Worm (Caenorhabditis elegans) whole organism, young adult: ENCODE measurements around the gene F32A11.1.

Experiments
- C06A6.2 ChIP-seq: fragments of 200-800 bp; sonication (Bioruptor generic); conservative IDR thresholded peaks from 2 replicates; pipeline ENCODE4 v1.3.6; 2022; ENCODE audit warnings: missing genetic modification characterization, missing compliant biosample characterization
- F37B4.10 ChIP-seq: fragments of 200-800 bp; sonication (Bioruptor generic); IDR thresholded peaks from 2 replicates; pipeline ENCODE4 v1.3.6; 2022; ENCODE audit warnings: missing genetic modification characterization, missing compliant biosample characterization
- F49E8.2 ChIP-seq: sonication (generic microtip); optimal IDR thresholded peaks from 3 replicates; lab custom pipeline; 2017; ENCODE audit warnings: missing genetic modification characterization, mild to moderate bottlenecking, missing compliant biosample characterization, antibody characterized with exemption, moderate library complexity; ENCODE audit not compliant: insufficient read depth
- T07F8.4 ChIP-seq: sonication (generic microtip); optimal IDR thresholded peaks from 2 replicates; lab custom pipeline; 2016; ENCODE audit warnings: mild to moderate bottlenecking, missing genetic modification characterization, moderate library complexity, missing compliant biosample characterization
- Y79H2A.3 ChIP-seq: fragments of 200-800 bp; sonication (Bioruptor generic); conservative IDR thresholded peaks from 2 replicates; pipeline ENCODE4 v1.3.6; 2022; ENCODE audit warnings: missing genetic modification reagents, missing genetic modification characterization, missing compliant biosample characterization
- atf-7 ChIP-seq: sonication (generic microtip); optimal IDR thresholded peaks from 2 replicates; lab custom pipeline; 2017; ENCODE audit warnings: mild to moderate bottlenecking, missing genetic modification characterization, missing compliant biosample characterization
- attf-3 ChIP-seq: fragments of 200-800 bp; sonication (Bioruptor generic); conservative IDR thresholded peaks from 2 replicates; pipeline ENCODE4 v1.3.6; 2022; ENCODE audit warnings: missing genetic modification reagents, missing genetic modification characterization, missing compliant biosample characterization
- cebp-1 ChIP-seq, 2 experiments: fragments of 200-800 bp in 1 of 2; sonication (Bioruptor generic) in 1 of 2; sonication (generic microtip) in 1 of 2; IDR thresholded peaks in 1 of 2; optimal IDR thresholded peaks in 1 of 2; 2 replicates each; pipeline versions ENCODE4 v1.3.6 to Lab custom; 2017 to 2022; ENCODE audit warnings: missing compliant biosample characterization in 2 of 2, missing genetic modification characterization in 2 of 2, mild to moderate bottlenecking in 1 of 2, missing genetic modification reagents in 1 of 2, moderate library complexity in 1 of 2
- die-1 ChIP-seq: sonication (generic microtip); optimal IDR thresholded peaks from 2 replicates; lab custom pipeline; 2016; ENCODE audit warnings: missing genotype, mild to moderate bottlenecking, missing genetic modification characterization, missing compliant biosample characterization
- dpl-1 ChIP-seq: fragments of 150-350 bp; optimal IDR thresholded peaks from 2 replicates; lab custom pipeline; 2014; ENCODE audit warnings: missing biosample characterization, missing genetic modification reagents, missing genetic modification characterization
- egrh-3 ChIP-seq: fragments of 200-800 bp; sonication (Bioruptor generic); IDR thresholded peaks from 2 replicates; pipeline ENCODE4 v1.3.6; 2022; ENCODE audit warnings: missing genetic modification reagents, missing genetic modification characterization, missing compliant biosample characterization
- ekl-4 ChIP-seq: fragments of 200-800 bp; sonication (Bioruptor generic); IDR thresholded peaks from 2 replicates; pipeline ENCODE4 v1.3.6; 2022; ENCODE audit warnings: missing genetic modification reagents, missing genetic modification characterization, missing compliant biosample characterization
- ets-4 ChIP-seq: fragments of 200-800 bp; sonication (Bioruptor generic); optimal IDR thresholded peaks from 2 replicates; lab custom pipeline; 2018; ENCODE audit warnings: mild to moderate bottlenecking, missing genetic modification characterization, missing compliant biosample characterization
- him-1 ChIP-seq: sonication (generic microtip); optimal IDR thresholded peaks from 2 replicates; lab custom pipeline; 2016; ENCODE audit warnings: missing genotype, missing genetic modification reagents, missing genetic modification characterization, missing compliant biosample characterization
- hmg-20 ChIP-seq: fragments of 200-800 bp; sonication (Bioruptor generic); IDR thresholded peaks from 2 replicates; pipeline ENCODE4 v1.3.6; 2022; ENCODE audit warnings: missing genetic modification reagents, missing genetic modification characterization, missing compliant biosample characterization
- let-607 ChIP-seq, 2 experiments: fragments of 200-800 bp in 1 of 2; sonication (Bioruptor generic) in 1 of 2; sonication (generic microtip) in 1 of 2; optimal IDR thresholded peaks; 2 replicates each; lab custom pipeline; 2016 to 2018; ENCODE audit warnings: mild to moderate bottlenecking in 2 of 2, missing compliant biosample characterization in 2 of 2, missing genetic modification characterization in 2 of 2, moderate library complexity in 2 of 2, missing genotype in 1 of 2
- lir-1 ChIP-seq: fragments of 200-800 bp; sonication (Bioruptor generic); conservative IDR thresholded peaks from 2 replicates; pipeline ENCODE4 v1.3.6; 2022; ENCODE audit warnings: missing genetic modification reagents, missing genetic modification characterization, missing compliant biosample characterization
- nfya-1 ChIP-seq: sonication (generic microtip); optimal IDR thresholded peaks from 2 replicates; lab custom pipeline; 2017; ENCODE audit warnings: antibody characterized with exemption, missing compliant biosample characterization, missing genetic modification characterization, borderline replicate concordance; ENCODE audit not compliant: insufficient read depth
- nfya-2 ChIP-seq: fragments of 200-800 bp; sonication (Bioruptor generic); IDR thresholded peaks from 2 replicates; pipeline ENCODE4 v1.3.6; 2022; ENCODE audit warnings: missing genetic modification reagents, missing genetic modification characterization, missing compliant biosample characterization
- nhr-90 ChIP-seq: sonication (generic microtip); optimal IDR thresholded peaks from 2 replicates; lab custom pipeline; 2016; ENCODE audit warnings: missing genotype, mild to moderate bottlenecking, missing genetic modification characterization, missing compliant biosample characterization
- snpc-1.3 ChIP-seq: sonication (generic microtip); optimal IDR thresholded peaks from 2 replicates; lab custom pipeline; 2017; ENCODE audit warnings: missing genetic modification characterization, mild to moderate bottlenecking, missing compliant biosample characterization, antibody characterized with exemption, moderate library complexity, missing genotype, missing genetic modification reagents; ENCODE audit not compliant: insufficient read depth
- sptf-2 ChIP-seq: fragments of 200-800 bp; sonication (Bioruptor generic); optimal IDR thresholded peaks from 2 replicates; lab custom pipeline; 2018; ENCODE audit warnings: mild to moderate bottlenecking, missing genetic modification characterization, missing compliant biosample characterization
- tbp1 ChIP-seq: fragments of 200-800 bp; sonication (Bioruptor generic); optimal IDR thresholded peaks from 2 replicates; lab custom pipeline; 2018; ENCODE audit warnings: mild to moderate bottlenecking, missing genetic modification characterization, missing compliant biosample characterization
- tbx-9 ChIP-seq: sonication (generic microtip); optimal IDR thresholded peaks from 2 replicates; lab custom pipeline; 2016; ENCODE audit warnings: borderline replicate concordance, missing genetic modification characterization, inconsistent platforms, missing compliant biosample characterization
- tlf-1 ChIP-seq: fragments of 200-800 bp; sonication (Bioruptor generic); optimal IDR thresholded peaks from 2 replicates; lab custom pipeline; 2018; ENCODE audit warnings: mild to moderate bottlenecking, missing genetic modification characterization, missing compliant biosample characterization
- xnd-1 ChIP-seq: sonication (generic microtip); optimal IDR thresholded peaks from 2 replicates; lab custom pipeline; 2016; ENCODE audit warnings: missing genotype, missing genetic modification reagents, missing genetic modification characterization, missing compliant biosample characterization
- zfh-2 ChIP-seq: fragments of 200-800 bp; sonication (Bioruptor generic); conservative IDR thresholded peaks from 2 replicates; pipeline ENCODE4 v1.3.6; 2022; ENCODE audit warnings: missing genetic modification reagents, missing genetic modification characterization, missing compliant biosample characterization
- ztf-26 ChIP-seq: sonication (generic microtip); optimal IDR thresholded peaks from 2 replicates; lab custom pipeline; 2017; ENCODE audit warnings: missing genetic modification characterization, missing compliant biosample characterization
- ztf-6 ChIP-seq: fragments of 200-800 bp; sonication (Bioruptor generic); IDR thresholded peaks from 2 replicates; pipeline ENCODE4 v1.3.6; 2022; ENCODE audit warnings: missing genetic modification reagents, missing genetic modification characterization, missing compliant biosample characterization

F32A11.1 gene

DNA sequence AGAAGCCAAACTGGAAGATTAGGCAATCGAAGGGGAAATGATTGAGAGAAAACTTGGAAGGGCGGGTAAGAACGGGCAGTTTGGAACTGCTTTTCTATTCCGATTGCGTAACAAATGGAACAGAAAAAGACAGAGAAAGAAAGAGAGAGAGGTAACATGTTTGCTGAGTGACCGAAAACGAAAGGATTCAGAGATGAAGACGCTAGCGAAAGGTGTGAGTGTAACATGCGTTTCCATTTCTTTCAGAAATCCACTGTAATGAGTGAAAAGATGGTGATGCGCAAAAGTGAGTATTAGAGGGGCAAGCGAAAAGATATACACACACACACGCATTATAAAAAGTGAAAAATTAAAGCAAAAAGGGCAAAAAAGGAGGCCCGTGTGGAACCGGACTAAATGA is 10.4 kb downstream of the F32A11.1 start:
- TF ChIP-seq nfya-2 (GFP tag; lab: Robert Waterston, UW) (no peak), ekl-4 (no peak), ztf-26 (no peak), cebp-1 (GFP tag; IDR thresholded peaks at IDR 0.05; lab: Robert Waterston, UW) (no peak), cebp-1 (tag; optimal IDR thresholded peaks at IDR 0.05; lab: Kevin White, UChicago) (peak; percentile 38), him-1 (tag; lab: Kevin White, UChicago) (no peak)

DNA sequence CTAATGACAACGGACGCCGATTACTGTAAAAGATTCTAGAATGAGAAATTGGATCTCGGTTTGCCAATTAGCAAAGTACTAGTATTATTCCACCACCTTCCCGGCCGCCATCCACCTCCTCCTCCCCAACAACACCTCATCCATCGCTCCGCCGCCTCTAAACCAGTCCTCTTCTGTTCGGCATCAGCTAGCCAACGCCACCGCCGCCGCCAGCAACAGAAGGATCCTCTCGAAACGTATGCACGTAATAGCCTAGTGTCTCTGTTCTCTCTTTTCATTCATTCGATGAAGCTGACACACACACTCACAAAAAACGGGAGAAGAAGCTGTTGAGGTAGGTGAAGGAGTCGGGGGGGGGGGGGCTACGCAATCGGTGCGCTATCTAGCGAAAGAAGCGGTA is 13.6 kb downstream of the F32A11.1 start:
- TF ChIP-seq egrh-3 (peak; percentile 48; the same call in 1 of the 2 replicates), tbp1 (GFP tag; lab: Kevin White, UChicago) (no peak), ets-4 (GFP tag; lab: Kevin White, UChicago) (no peak), hmg-20 (GFP tag; lab: Robert Waterston, UW) (no peak), zfh-2 (GFP tag; lab: Robert Waterston, UW) (peak; percentile 67; the same call in 1 of the 2 replicates), die-1 (tag; lab: Kevin White, UChicago) (no peak), let-607 (tag; optimal IDR thresholded peaks at IDR 0.05; lab: Kevin White, UChicago) (no peak), snpc-1.3 (no peak), tbx-9 (tag; lab: Kevin White, UChicago) (no peak), tlf-1 (GFP tag; lab: Kevin White, UChicago) (no peak)

DNA sequence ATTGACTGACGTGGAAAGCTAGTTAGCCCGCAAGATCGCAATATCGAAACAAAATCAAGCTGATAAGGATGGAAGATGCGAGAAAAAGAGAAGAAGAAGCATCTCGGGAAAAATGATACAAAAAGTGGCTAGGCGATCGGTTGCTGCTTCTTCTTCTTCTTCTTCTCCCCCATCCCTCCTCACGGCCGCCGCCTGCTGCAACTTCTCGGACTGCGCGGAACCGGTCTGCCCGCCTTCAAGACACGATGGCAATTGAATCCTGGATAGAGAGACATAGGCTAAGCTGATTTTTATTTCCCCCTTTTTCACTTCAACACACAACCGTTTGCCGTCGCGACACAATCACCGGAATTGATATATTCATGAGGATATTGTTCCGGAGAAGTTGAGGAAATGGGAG is 17.3 kb downstream of the F32A11.1 start:
- TF ChIP-seq sptf-2 (GFP tag; lab: Kevin White, UChicago) (no peak), zfh-2 (GFP tag; lab: Robert Waterston, UW) (peak; percentile 67; the same call in 1 of the 2 replicates), T07F8.4 (tag; lab: Kevin White, UChicago) (no peak), egrh-3 (peak; percentile 16; the same call in 1 of the 2 replicates)

DNA sequence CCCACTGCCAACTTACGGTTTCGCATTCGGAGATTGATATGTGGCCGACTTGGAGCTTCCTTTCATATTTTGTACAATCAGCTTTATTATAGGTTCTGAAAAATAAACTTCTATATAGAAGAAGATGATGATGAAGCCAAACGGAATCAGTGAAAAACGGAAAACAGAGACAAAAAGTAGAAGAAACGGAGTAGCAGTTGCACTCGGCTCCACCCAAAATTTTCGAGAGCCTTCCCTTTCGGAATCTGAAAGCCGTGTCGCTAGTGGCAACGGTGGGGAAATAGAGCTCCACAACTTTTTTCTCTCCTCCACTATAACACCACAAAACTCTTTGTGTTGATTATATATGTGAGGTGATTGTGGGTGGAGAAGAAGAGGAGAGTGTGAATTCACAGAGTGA is 24.3 kb downstream of the F32A11.1 start, which contains the start of gene W09H1.1:
TSS of gene W09H1.1 (minus strand) at position 101 of the 400 bp plus-strand sequence.
- TF ChIP-seq nfya-1 (tag; lab: Kevin White, UChicago) (no peak), nfya-2 (GFP tag; lab: Robert Waterston, UW) (no peak), tlf-1 (GFP tag; lab: Kevin White, UChicago) (no peak), nhr-90 (tag; lab: Kevin White, UChicago) (no peak), atf-7 (tag; lab: Kevin White, UChicago) (no peak), tbx-9 (tag; lab: Kevin White, UChicago) (no peak), xnd-1 (tag; lab: Kevin White, UChicago) (no peak), Y79H2A.3 (GFP tag; lab: Robert Waterston, UW) (no peak), lir-1 (no peak), C06A6.2 (GFP tag; lab: Robert Waterston, UW) (no peak), ztf-6 (GFP tag; lab: Robert Waterston, UW) (no peak), F49E8.2 (tag; lab: Kevin White, UChicago) (no peak), T07F8.4 (tag; lab: Kevin White, UChicago) (no peak), attf-3 (GFP tag; lab: Robert Waterston, UW) (no peak), F37B4.10 (GFP tag; lab: Robert Waterston, UW) (no peak), dpl-1 (GFP tag; lab: Kevin White, UChicago) (no peak)

DNA sequence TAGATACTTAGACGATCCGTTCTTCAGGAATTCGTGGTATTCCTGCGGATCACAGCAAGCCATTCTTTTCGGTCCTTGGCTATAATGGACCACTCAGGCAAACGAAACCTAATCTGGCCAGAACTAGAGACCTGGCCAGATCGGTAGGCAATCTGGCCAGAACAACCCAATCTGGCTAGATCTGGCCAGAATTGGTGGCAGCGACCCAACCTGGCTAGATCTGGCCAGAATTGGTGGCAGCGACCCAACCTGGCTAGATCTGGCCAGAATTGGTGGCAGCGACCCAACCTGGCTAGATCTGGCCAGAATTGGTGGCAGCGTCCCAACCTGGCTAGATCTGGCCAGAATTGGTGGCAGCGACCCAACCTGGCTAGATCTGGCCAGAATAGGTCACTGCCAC is 25.2 kb downstream of the F32A11.1 start:
- TF ChIP-seq zfh-2 (GFP tag; lab: Robert Waterston, UW) (peak; percentile 72), egrh-3 (peak; percentile 33; the same call in 1 of the 2 replicates)
